Worm (Caenorhabditis elegans) whole organism, L1 larva: ENCODE data around the gene M01G5.1.
A peak's percentile ranks its signal among the peaks of the same experiment; 100 is the strongest.

Experiments
- C04F5.9 ChIP-seq: sonication (generic microtip); optimal IDR thresholded peaks from 2 replicates; lab custom pipeline; 2016; ENCODE audit warnings: missing genetic modification characterization, missing compliant biosample characterization
- C34B4.2 ChIP-seq: sonication (generic microtip); optimal IDR thresholded peaks from 2 replicates; lab custom pipeline; 2017; ENCODE audit warnings: mild to moderate bottlenecking, missing genetic modification characterization, missing compliant biosample characterization
- F16B12.6 ChIP-seq: fragments of 150-350 bp; optimal IDR thresholded peaks from 2 replicates; lab custom pipeline; 2014; ENCODE audit warnings: missing biosample characterization, missing genetic modification characterization
- aha-1 ChIP-seq: fragments of 150-350 bp; optimal IDR thresholded peaks from 2 replicates; lab custom pipeline; 2014; ENCODE audit warnings: missing biosample characterization, missing genetic modification characterization
- alr-1 ChIP-seq: fragments of 200-800 bp; sonication (Bioruptor generic); optimal IDR thresholded peaks from 2 replicates; lab custom pipeline; 2018; ENCODE audit warnings: borderline replicate concordance, mild to moderate bottlenecking, missing genetic modification characterization, missing compliant biosample characterization
- aly-2 ChIP-seq: fragments of 150-350 bp; optimal IDR thresholded peaks from 2 replicates; lab custom pipeline; 2014; ENCODE audit warnings: missing biosample characterization, missing genetic modification characterization
- blmp-1 ChIP-seq: fragments of 150-350 bp; optimal IDR thresholded peaks from 2 replicates; lab custom pipeline; 2014; ENCODE audit warnings: missing biosample characterization, missing genetic modification characterization
- ceh-63 ChIP-seq: fragments of 200-800 bp; sonication (Bioruptor generic); optimal IDR thresholded peaks from 2 replicates; lab custom pipeline; 2018; ENCODE audit warnings: mild to moderate bottlenecking, missing genetic modification characterization, missing compliant biosample characterization
- ceh-8 ChIP-seq: fragments of 200-800 bp; sonication (Bioruptor generic); optimal IDR thresholded peaks from 2 replicates; lab custom pipeline; 2018; ENCODE audit warnings: mild to moderate bottlenecking, missing genetic modification characterization, moderate library complexity, missing compliant biosample characterization
- ceh-82 ChIP-seq, 3 experiments: fragments of 150-350 bp in 1 of 3; sonication (generic microtip) in 2 of 3; optimal IDR thresholded peaks; 2 replicates each; lab custom pipeline; 2014 to 2017; ENCODE audit warnings: missing biosample characterization in 3 of 3, missing genetic modification characterization in 3 of 3
- ceh-90 ChIP-seq: sonication (generic microtip); optimal IDR thresholded peaks from 2 replicates; lab custom pipeline; 2016; ENCODE audit warnings: missing genetic modification characterization, missing compliant biosample characterization
- ces-1 ChIP-seq: fragments of 150-350 bp; optimal IDR thresholded peaks from 2 replicates; lab custom pipeline; 2014; ENCODE audit warnings: missing biosample characterization, missing genetic modification reagents, missing genetic modification characterization
- dpl-1 ChIP-seq, 3 experiments: fragments of 150-350 bp in 2 of 3; sonication (generic microtip) in 1 of 3; optimal IDR thresholded peaks; 2 replicates each; lab custom pipeline; 2014 to 2017; ENCODE audit warnings: missing biosample characterization in 3 of 3, missing genetic modification characterization in 3 of 3, missing genetic modification reagents in 3 of 3
- dsc-1 ChIP-seq: sonication (generic microtip); optimal IDR thresholded peaks from 2 replicates; lab custom pipeline; 2016; ENCODE audit warnings: mild to moderate bottlenecking, missing genetic modification characterization, missing compliant biosample characterization
- efl-1 ChIP-seq, 4 experiments: fragments of 150-350 bp; optimal IDR thresholded peaks in 3 of 4; peaks in 1 of 4; 1 replicate in 1 of 4; 2 replicates in 3 of 4; lab custom pipeline; 2014; ENCODE audit warnings: missing biosample characterization in 2 of 4, missing genetic modification characterization in 2 of 4, missing genetic modification reagents in 2 of 4
- efl-3 ChIP-seq: fragments of 200-800 bp; sonication (Bioruptor generic); optimal IDR thresholded peaks from 2 replicates; lab custom pipeline; 2018; ENCODE audit warnings: mild to moderate bottlenecking, missing genetic modification characterization, missing compliant biosample characterization
- egl-27 ChIP-seq, 2 experiments: fragments of 150-350 bp in 1 of 2; sonication (generic microtip); optimal IDR thresholded peaks; 3 replicates each; lab custom pipeline; 2017 to 2018; ENCODE audit warnings: missing biosample characterization in 2 of 2, missing genetic modification characterization in 2 of 2, missing genetic modification reagents in 2 of 2
- elt-2 ChIP-seq: sonication (generic microtip); optimal IDR thresholded peaks from 2 replicates; lab custom pipeline; 2016; ENCODE audit warnings: missing genetic modification characterization, mild to moderate bottlenecking, inconsistent platforms, missing compliant biosample characterization, missing genetic modification reagents
- elt-3 ChIP-seq, 6 experiments: fragments of 150-350 bp in 1 of 6; sonication (generic microtip); optimal IDR thresholded peaks; 2 replicates each; lab custom pipeline; 2017 to 2018; ENCODE audit warnings: missing biosample characterization in 6 of 6, missing genetic modification characterization in 6 of 6, inconsistent platforms in 1 of 6
- fkh-10 ChIP-seq: sonication (generic microtip); optimal IDR thresholded peaks from 2 replicates; lab custom pipeline; 2017; ENCODE audit warnings: missing biosample characterization, missing genetic modification reagents, missing genetic modification characterization
- fkh-8 ChIP-seq: sonication (generic microtip); optimal IDR thresholded peaks from 2 replicates; lab custom pipeline; 2016; ENCODE audit warnings: mild to moderate bottlenecking, missing genetic modification characterization, missing compliant biosample characterization
- fos-1 ChIP-seq: fragments of 150-350 bp; optimal IDR thresholded peaks from 2 replicates; lab custom pipeline; 2014; ENCODE audit warnings: missing biosample characterization, missing genetic modification characterization
- grh-1 ChIP-seq: fragments of 200-800 bp; sonication (Bioruptor generic); IDR thresholded peaks from 2 replicates; pipeline ENCODE4 v1.3.6; 2022; ENCODE audit warnings: missing genetic modification reagents, missing genetic modification characterization, missing compliant biosample characterization
- hpl-2 ChIP-seq: fragments of 150-350 bp; optimal IDR thresholded peaks from 2 replicates; lab custom pipeline; 2014; ENCODE audit warnings: missing biosample characterization, missing genetic modification reagents, missing genetic modification characterization
- irx-1 ChIP-seq: sonication (generic microtip); optimal IDR thresholded peaks from 2 replicates; lab custom pipeline; 2016; ENCODE audit warnings: missing genetic modification characterization, missing compliant biosample characterization
- lin-15B ChIP-seq: fragments of 150-350 bp; sonication (generic microtip); optimal IDR thresholded peaks from 3 replicates; lab custom pipeline; 2014; ENCODE audit warnings: missing biosample characterization, missing genetic modification characterization
- lin-35 ChIP-seq, 2 experiments: fragments of 150-350 bp; optimal IDR thresholded peaks; 2 replicates each; lab custom pipeline; 2014; ENCODE audit warnings: missing biosample characterization in 2 of 2, missing genetic modification characterization in 2 of 2, missing genetic modification reagents in 2 of 2
- lin-39 ChIP-seq: fragments of 150-350 bp; optimal IDR thresholded peaks from 2 replicates; lab custom pipeline; 2014; ENCODE audit warnings: missing biosample characterization, missing genetic modification reagents, missing genetic modification characterization
- lsy-2 ChIP-seq, 2 experiments: fragments of 150-350 bp; optimal IDR thresholded peaks; 2 replicates each; lab custom pipeline; 2014; ENCODE audit warnings: missing biosample characterization in 2 of 2, missing genetic modification characterization in 2 of 2
- mep-1 ChIP-seq: fragments of 150-350 bp; optimal IDR thresholded peaks from 2 replicates; lab custom pipeline; 2014; ENCODE audit warnings: missing biosample characterization, missing genetic modification characterization
- nhr-12 ChIP-seq: sonication (generic microtip); optimal IDR thresholded peaks from 2 replicates; lab custom pipeline; 2017; ENCODE audit warnings: missing biosample characterization, missing genetic modification characterization
- nhr-19 ChIP-seq: fragments of 200-800 bp; sonication (Bioruptor generic); conservative IDR thresholded peaks from 2 replicates; pipeline ENCODE4 v1.3.6; 2022; ENCODE audit warnings: missing genetic modification characterization, missing compliant biosample characterization
- nhr-20 ChIP-seq: sonication (generic microtip); optimal IDR thresholded peaks from 2 replicates; lab custom pipeline; 2016; ENCODE audit warnings: mild to moderate bottlenecking, missing genetic modification characterization, missing compliant biosample characterization
- nhr-47 ChIP-seq: sonication (generic microtip); optimal IDR thresholded peaks from 2 replicates; lab custom pipeline; 2016; ENCODE audit warnings: mild to moderate bottlenecking, missing genetic modification characterization, moderate library complexity, missing compliant biosample characterization
- nhr-77 ChIP-seq: fragments of 150-350 bp; optimal IDR thresholded peaks from 2 replicates; lab custom pipeline; 2014; ENCODE audit warnings: missing biosample characterization, missing genetic modification characterization
- nhr-90 ChIP-seq: sonication (generic microtip); optimal IDR thresholded peaks from 2 replicates; lab custom pipeline; 2016; ENCODE audit warnings: mild to moderate bottlenecking, missing genetic modification characterization, missing compliant biosample characterization; ENCODE audit not compliant: poor library complexity
- pqm-1 ChIP-seq: sonication (generic microtip); optimal IDR thresholded peaks from 3 replicates; lab custom pipeline; 2017; ENCODE audit warnings: missing biosample characterization, missing genetic modification characterization
- snpc-4 ChIP-seq: fragments of 150-350 bp; optimal IDR thresholded peaks from 2 replicates; lab custom pipeline; 2014; ENCODE audit warnings: missing biosample characterization, missing genetic modification characterization
- snu-23 ChIP-seq: sonication (generic microtip); optimal IDR thresholded peaks from 2 replicates; lab custom pipeline; 2016; ENCODE audit warnings: missing genetic modification characterization, missing compliant biosample characterization
- sox-4 ChIP-seq: sonication (generic microtip); optimal IDR thresholded peaks from 2 replicates; lab custom pipeline; 2016; ENCODE audit warnings: missing genetic modification characterization, missing compliant biosample characterization
- sptf-1 ChIP-seq: fragments of 150-350 bp; optimal IDR thresholded peaks from 2 replicates; lab custom pipeline; 2014; ENCODE audit warnings: missing biosample characterization, missing genetic modification characterization
- sup-37 ChIP-seq: fragments of 200-800 bp; sonication (Bioruptor generic); optimal IDR thresholded peaks from 2 replicates; lab custom pipeline; 2018; ENCODE audit warnings: mild to moderate bottlenecking, missing genetic modification characterization, missing compliant biosample characterization
- swsn-7 ChIP-seq: sonication (generic microtip); optimal IDR thresholded peaks from 2 replicates; lab custom pipeline; 2016; ENCODE audit warnings: missing genetic modification characterization, missing compliant biosample characterization
- tbx-2 ChIP-seq: sonication (generic microtip); optimal IDR thresholded peaks from 2 replicates; lab custom pipeline; 2016; ENCODE audit warnings: missing genetic modification characterization, missing compliant biosample characterization
- tlp-1 ChIP-seq: fragments of 150-350 bp; optimal IDR thresholded peaks from 2 replicates; lab custom pipeline; 2014; ENCODE audit warnings: missing biosample characterization, missing genetic modification characterization
- unc-130 ChIP-seq: fragments of 150-350 bp; optimal IDR thresholded peaks from 2 replicates; lab custom pipeline; 2017; ENCODE audit warnings: missing biosample characterization, missing genetic modification characterization, inconsistent platforms
- vab-15 ChIP-seq: sonication (generic microtip); optimal IDR thresholded peaks from 2 replicates; lab custom pipeline; 2017; ENCODE audit warnings: missing genotype, mild to moderate bottlenecking, missing genetic modification characterization, missing compliant biosample characterization
- xbp-1 ChIP-seq: sonication (generic microtip); optimal IDR thresholded peaks from 2 replicates; lab custom pipeline; 2016; ENCODE audit warnings: missing genetic modification characterization, missing compliant biosample characterization
- zag-1 ChIP-seq: fragments of 150-350 bp; optimal IDR thresholded peaks from 2 replicates; lab custom pipeline; 2014; ENCODE audit warnings: missing biosample characterization, missing genetic modification characterization
- ztf-11 ChIP-seq, 2 experiments: sonication (generic microtip); optimal IDR thresholded peaks; 2 replicates each; lab custom pipeline; 2016 to 2017; ENCODE audit warnings: missing genetic modification characterization in 2 of 2, missing biosample characterization in 1 of 2, missing compliant biosample characterization in 1 of 2
- ztf-4 ChIP-seq: fragments of 150-350 bp; optimal IDR thresholded peaks from 2 replicates; lab custom pipeline; 2014; ENCODE audit warnings: missing biosample characterization, missing genetic modification characterization

The M01G5.1 gene

DNA sequence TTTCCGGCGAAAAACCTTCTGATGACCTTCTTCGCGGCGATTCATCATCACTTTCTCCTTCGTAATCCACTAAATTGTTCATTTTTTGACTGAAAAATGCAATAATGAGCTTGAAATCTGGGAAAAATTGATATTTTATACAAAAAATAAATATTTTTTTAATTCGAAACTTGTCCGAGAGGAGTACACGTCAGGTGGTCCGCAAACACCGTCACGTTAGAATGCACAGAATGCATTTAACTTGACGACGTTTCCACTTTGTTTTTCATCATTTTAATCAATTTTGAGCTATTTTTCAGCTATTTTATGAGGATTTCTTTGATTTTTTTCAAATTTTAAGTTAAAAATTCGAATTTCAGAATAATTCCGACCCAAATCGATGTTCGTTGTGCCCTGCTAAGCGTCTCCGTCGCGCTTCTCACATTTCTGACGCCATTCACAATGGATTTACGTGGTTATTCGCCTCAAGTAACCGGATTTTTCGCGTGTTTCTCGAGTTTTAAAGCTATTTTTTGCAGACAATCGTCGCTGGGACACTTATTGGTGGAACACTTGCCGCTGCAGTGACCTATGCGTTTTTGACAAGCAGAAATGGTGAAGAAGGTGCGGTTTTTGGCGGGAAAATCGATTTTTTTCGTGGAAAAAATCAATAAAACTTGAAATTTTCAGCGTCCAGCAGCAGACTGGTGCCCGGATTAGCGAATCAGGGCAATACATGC is 62.4 kb downstream of the M01G5.1 start, which contains the start of the genes eelo-1 and Y67D2.2 (continued):
- TF ChIP-seq ceh-82 (tag; optimal IDR thresholded peaks at IDR 0.05; lab: Kevin White, UChicago) = peak; percentile 52 to 82 (median 63)
- peak; percentile 60 to 77 (median 73) for TF ChIP-seq dpl-1 (GFP tag; optimal IDR thresholded peaks at IDR 0.05; lab: Kevin White, UChicago)
- TF ChIP-seq tlp-1 = no peak
- TF ChIP-seq ceh-63 (GFP tag; lab: Kevin White, UChicago) = no peak
- no peak for TF ChIP-seq zag-1 (tag; lab: Kevin White, UChicago)
- TF ChIP-seq aha-1 = no peak
- no peak for TF ChIP-seq egl-27 (tag; optimal IDR thresholded peaks at IDR 0.05; lab: Kevin White, UChicago)
- TF ChIP-seq nhr-20 (tag; lab: Kevin White, UChicago) = peak; percentile 69
- peak; percentile 79 for TF ChIP-seq swsn-7 (tag; lab: Kevin White, UChicago)
- peak; percentile 49 for TF ChIP-seq C04F5.9 (tag; lab: Kevin White, UChicago)
- peak; percentile 55 to 80 for TF ChIP-seq efl-1 (optimal IDR thresholded peaks at IDR 0.05; lab: Kevin White, UChicago)
- peak; percentile 74 to 97 for TF ChIP-seq efl-1 (GFP tag; optimal IDR thresholded peaks at IDR 0.05 in 1 of 2; lab: Kevin White, UChicago)
- peak; percentile 80 for TF ChIP-seq nhr-90 (tag; lab: Kevin White, UChicago)
- TF ChIP-seq vab-15 (tag; lab: Kevin White, UChicago) = no peak
- peak; percentile 80 for TF ChIP-seq snu-23 (GFP tag; lab: Kevin White, UChicago)
- TF ChIP-seq elt-3 (tag; optimal IDR thresholded peaks at IDR 0.05; lab: Kevin White, UChicago) = peak in 2 of 6 experiments; percentile 11 to 35
- TF ChIP-seq ztf-4 = no peak
- TF ChIP-seq ceh-90 (tag; lab: Kevin White, UChicago) = peak; percentile 24
- no peak for TF ChIP-seq ces-1 (GFP tag; lab: Kevin White, UChicago)
- peak; percentile 81 for TF ChIP-seq dsc-1 (tag; lab: Kevin White, UChicago)
- TF ChIP-seq hpl-2 (GFP tag; lab: Kevin White, UChicago) = no peak
- TF ChIP-seq unc-130 (tag; lab: Kevin White, UChicago) = peak; percentile 72
- no peak for TF ChIP-seq efl-3
- TF ChIP-seq pqm-1 (tag; lab: Kevin White, UChicago) = no peak
- TF ChIP-seq lin-39 (tag; lab: Kevin White, UChicago) = peak; percentile 75
- TF ChIP-seq xbp-1 = peak; percentile 81
- TF ChIP-seq nhr-47 (tag; lab: Kevin White, UChicago) = peak; percentile 83
- TF ChIP-seq snpc-4 = peak; percentile 35
- TF ChIP-seq irx-1 (tag; lab: Kevin White, UChicago) = peak; percentile 70
- peak; percentile 74 for TF ChIP-seq tbx-2 (tag; lab: Kevin White, UChicago)
- TF ChIP-seq alr-1 (tag; lab: Kevin White, UChicago) = no peak
- no peak for TF ChIP-seq nhr-77 (tag; lab: Kevin White, UChicago)
- TF ChIP-seq ztf-11 (tag; optimal IDR thresholded peaks at IDR 0.05; lab: Kevin White, UChicago) = peak in 1 of 2 experiments; percentile 65
- TF ChIP-seq fos-1 (tag; lab: Kevin White, UChicago) = no peak
- TF ChIP-seq fkh-8 (tag; lab: Kevin White, UChicago) = no peak
- no peak for TF ChIP-seq aly-2
- no peak for TF ChIP-seq fkh-10 (GFP tag; lab: Kevin White, UChicago)
- TF ChIP-seq sox-4 (tag; lab: Kevin White, UChicago) = peak; percentile 53
- no peak for TF ChIP-seq sptf-1 (tag; lab: Kevin White, UChicago)
- TF ChIP-seq blmp-1 (tag; lab: Kevin White, UChicago) = peak; percentile 41
- TF ChIP-seq lin-35 (GFP tag; optimal IDR thresholded peaks at IDR 0.05; lab: Kevin White, UChicago) = peak; percentile 61 to 69
- TF ChIP-seq mep-1 = peak; percentile 92
- TF ChIP-seq sup-37 (GFP tag; lab: Kevin White, UChicago) = peak; percentile 38
- peak; percentile 80 to 90 for TF ChIP-seq lsy-2 (tag; optimal IDR thresholded peaks at IDR 0.05; lab: Kevin White, UChicago)
- TF ChIP-seq nhr-12 (tag; lab: Kevin White, UChicago) = no peak
- peak; percentile 98 for TF ChIP-seq F16B12.6 (tag; lab: Kevin White, UChicago)
- TF ChIP-seq ceh-8 = peak; percentile 59
- TF ChIP-seq nhr-19 (GFP tag; lab: Robert Waterston, UW) = peak; percentile 73
- no peak for TF ChIP-seq grh-1 (GFP tag; lab: Robert Waterston, UW)
- no peak for TF ChIP-seq elt-2 (tag; lab: Kevin White, UChicago)
- peak; percentile 50 for TF ChIP-seq lin-15B (tag; lab: Kevin White, UChicago)
- TF ChIP-seq C34B4.2 = no peak
